Worm (Caenorhabditis elegans): ENCODE results near the gene hmgs-1.

ce11 chrV:5687115-5687979, 3.0 kb upstream of the hmgs-1 start, which contains the start of gene F25B4.7:
- TF ChIP-seq cog-1 (tag; optimal IDR thresholded peaks at IDR 0.05), result no peak
- TF ChIP-seq ref-1 (GFP tag; conservative IDR thresholded peaks at IDR 0.05), result no peak
- no peak for TF ChIP-seq tab-1 (GFP tag; IDR thresholded peaks at IDR 0.05)
- no peak for TF ChIP-seq flt-1 (GFP tag; IDR thresholded peaks at IDR 0.05)
- TF ChIP-seq klf-2 (GFP tag; conservative IDR thresholded peaks at IDR 0.05), result no peak
- no peak for TF ChIP-seq med-1 (GFP tag; optimal IDR thresholded peaks at IDR 0.05; ENCODE audit: insufficient read depth)

Data from whole organism, midembryonic.